Fruit fly (Drosophila melanogaster) S2 (cell line): ENCODE results near the gene DhpD.

ENCODE experiments used
- CG8478 ChIP-seq: fragments of >200 bp; optimal IDR thresholded peaks from 2 replicates; lab custom pipeline; 2018
- CTCF ChIP-seq, 2 experiments: fragments of >200 bp; optimal IDR thresholded peaks; 2 replicates each; lab custom pipeline; 2018

The DhpD gene

dm6 chr3R:4180543-4181214, 48.4 kb downstream of the DhpD start:
- no peak for TF ChIP-seq CG8478 (lab: Kevin White, UChicago)
- no peak for TF ChIP-seq CTCF (optimal IDR thresholded peaks at IDR 0.05; lab: Kevin White, UChicago)

dm6 chr3R:4178750-4179485, 50.1 kb downstream of the DhpD start:
- TF ChIP-seq CTCF (optimal IDR thresholded peaks at IDR 0.05; lab: Kevin White, UChicago) = no peak
- TF ChIP-seq CG8478 (lab: Kevin White, UChicago) = no peak
